Worm (Caenorhabditis elegans) whole organism, mixed stage, embryonic: ENCODE data around the gene col-147.

Experiments used
- M03D4.4 ChIP-seq: sonication (generic microtip); optimal IDR thresholded peaks from 2 replicates; lab custom pipeline; 2017; ENCODE audit warnings: mild to moderate bottlenecking, missing genetic modification characterization, missing compliant biosample characterization
- blmp-1 ChIP-seq: fragments of 150-350 bp; optimal IDR thresholded peaks from 2 replicates; lab custom pipeline; 2014; ENCODE audit warnings: missing biosample characterization, missing genetic modification characterization
- ceh-39 ChIP-seq: fragments of 150-350 bp; optimal IDR thresholded peaks from 2 replicates; lab custom pipeline; 2014; ENCODE audit warnings: missing biosample characterization, missing genetic modification characterization
- ceh-43 ChIP-seq: fragments of 200-800 bp; sonication (Bioruptor generic); optimal IDR thresholded peaks from 2 replicates; lab custom pipeline; 2018; ENCODE audit warnings: mild to moderate bottlenecking, missing genetic modification characterization, moderate library complexity, missing compliant biosample characterization
- ceh-83 ChIP-seq: fragments of 200-800 bp; sonication (Bioruptor generic); optimal IDR thresholded peaks from 2 replicates; lab custom pipeline; 2018; ENCODE audit warnings: mild to moderate bottlenecking, missing genetic modification characterization, missing compliant biosample characterization
- ces-1 ChIP-seq: fragments of 150-350 bp; optimal IDR thresholded peaks from 2 replicates; lab custom pipeline; 2014; ENCODE audit warnings: missing biosample characterization, missing genetic modification reagents, missing genetic modification characterization
- cnd-1 ChIP-seq: fragments of 200-800 bp; sonication (Bioruptor generic); optimal IDR thresholded peaks from 2 replicates; lab custom pipeline; 2018; ENCODE audit warnings: mild to moderate bottlenecking, missing genetic modification characterization, missing compliant biosample characterization
- drap-1 ChIP-seq: fragments of 200-800 bp; sonication (Bioruptor generic); optimal IDR thresholded peaks from 3 replicates; lab custom pipeline; 2018; ENCODE audit warnings: mild to moderate bottlenecking, missing genetic modification characterization, missing compliant biosample characterization
- elt-1 ChIP-seq: sonication (generic microtip); optimal IDR thresholded peaks from 2 replicates; lab custom pipeline; 2017; ENCODE audit warnings: missing genetic modification characterization, mild to moderate bottlenecking, missing compliant biosample characterization, antibody characterized with exemption, moderate library complexity, borderline replicate concordance; ENCODE audit not compliant: insufficient read depth
- elt-3 ChIP-seq: fragments of 150-350 bp; optimal IDR thresholded peaks from 2 replicates; lab custom pipeline; 2014; ENCODE audit warnings: missing biosample characterization, missing genetic modification characterization
- flh-1 ChIP-seq: fragments of 200-800 bp; sonication (Bioruptor generic); optimal IDR thresholded peaks from 2 replicates; lab custom pipeline; 2018; ENCODE audit warnings: mild to moderate bottlenecking, missing genetic modification characterization, moderate library complexity, missing compliant biosample characterization
- ham-2 ChIP-seq: fragments of 200-800 bp; sonication (Bioruptor generic); optimal IDR thresholded peaks from 2 replicates; lab custom pipeline; 2018; ENCODE audit warnings: mild to moderate bottlenecking, missing genetic modification characterization, missing compliant biosample characterization
- hlh-1 ChIP-seq: fragments of 150-350 bp; optimal IDR thresholded peaks from 2 replicates; lab custom pipeline; 2014; ENCODE audit warnings: missing biosample characterization, missing genetic modification reagents, missing genetic modification characterization
- lin-13 ChIP-seq: fragments of 150-350 bp; optimal IDR thresholded peaks from 2 replicates; lab custom pipeline; 2014; ENCODE audit warnings: missing biosample characterization, missing genetic modification characterization
- lin-32 ChIP-seq: fragments of 200-800 bp; sonication (Bioruptor generic); optimal IDR thresholded peaks from 2 replicates; lab custom pipeline; 2018; ENCODE audit warnings: mild to moderate bottlenecking, missing genetic modification characterization, missing compliant biosample characterization
- lsy-2 ChIP-seq: fragments of 150-350 bp; optimal IDR thresholded peaks from 2 replicates; lab custom pipeline; 2014; ENCODE audit warnings: missing biosample characterization, missing genetic modification characterization
- mab-5 ChIP-seq: fragments of 150-350 bp; optimal IDR thresholded peaks from 2 replicates; lab custom pipeline; 2014; ENCODE audit warnings: missing biosample characterization, missing genetic modification characterization
- mep-1 ChIP-seq: fragments of 150-350 bp; optimal IDR thresholded peaks from 2 replicates; lab custom pipeline; 2017; ENCODE audit warnings: missing biosample characterization, missing genetic modification reagents, missing genetic modification characterization, inconsistent platforms
- nhr-12 ChIP-seq: fragments of 150-350 bp; optimal IDR thresholded peaks from 2 replicates; lab custom pipeline; 2014; ENCODE audit warnings: missing biosample characterization, missing genetic modification characterization
- nhr-2 ChIP-seq: fragments of 150-350 bp; optimal IDR thresholded peaks from 2 replicates; lab custom pipeline; 2014; ENCODE audit warnings: missing biosample characterization, missing genetic modification characterization
- nhr-237 ChIP-seq: fragments of 150-350 bp; optimal IDR thresholded peaks from 2 replicates; lab custom pipeline; 2014; ENCODE audit warnings: missing biosample characterization, missing genetic modification characterization
- nhr-28 ChIP-seq: fragments of 150-350 bp; optimal IDR thresholded peaks from 2 replicates; lab custom pipeline; 2014; ENCODE audit warnings: missing biosample characterization, missing genetic modification characterization
- nhr-76 ChIP-seq: sonication (generic microtip); optimal IDR thresholded peaks from 2 replicates; lab custom pipeline; 2017; ENCODE audit warnings: missing biosample characterization, missing genetic modification characterization
- pha-4 ChIP-seq: fragments of 150-350 bp; optimal IDR thresholded peaks from 2 replicates; lab custom pipeline; 2018; ENCODE audit warnings: missing biosample characterization, missing genetic modification reagents, missing genetic modification characterization
- sem-2 ChIP-seq: fragments of 200-800 bp; sonication (Bioruptor generic); optimal IDR thresholded peaks from 2 replicates; lab custom pipeline; 2018; ENCODE audit warnings: mild to moderate bottlenecking, missing genetic modification characterization, missing compliant biosample characterization
- snpc-4 ChIP-seq: fragments of 150-350 bp; optimal IDR thresholded peaks from 2 replicates; lab custom pipeline; 2014; ENCODE audit warnings: missing biosample characterization, missing genetic modification characterization
- sptf-1 ChIP-seq: sonication (generic microtip); optimal IDR thresholded peaks from 2 replicates; lab custom pipeline; 2017; ENCODE audit warnings: mild to moderate bottlenecking, missing genetic modification characterization, moderate library complexity, missing compliant biosample characterization
- tbx-8 ChIP-seq: fragments of 200-800 bp; sonication (Bioruptor generic); optimal IDR thresholded peaks from 2 replicates; lab custom pipeline; 2018; ENCODE audit warnings: mild to moderate bottlenecking, missing genetic modification characterization, moderate library complexity, missing compliant biosample characterization
- unc-120 ChIP-seq: sonication (generic microtip); optimal IDR thresholded peaks from 2 replicates; lab custom pipeline; 2017; ENCODE audit warnings: missing genetic modification characterization, missing compliant biosample characterization; ENCODE audit not compliant: poor library complexity, severe bottlenecking
- unc-62 ChIP-seq: fragments of 150-350 bp; optimal IDR thresholded peaks from 2 replicates; lab custom pipeline; 2014; ENCODE audit warnings: missing biosample characterization, missing genetic modification reagents, missing genetic modification characterization
- ztf-11 ChIP-seq: fragments of 150-350 bp; optimal IDR thresholded peaks from 2 replicates; lab custom pipeline; 2014; ENCODE audit warnings: missing biosample characterization, missing genetic modification characterization

Gene col-147

DNA sequence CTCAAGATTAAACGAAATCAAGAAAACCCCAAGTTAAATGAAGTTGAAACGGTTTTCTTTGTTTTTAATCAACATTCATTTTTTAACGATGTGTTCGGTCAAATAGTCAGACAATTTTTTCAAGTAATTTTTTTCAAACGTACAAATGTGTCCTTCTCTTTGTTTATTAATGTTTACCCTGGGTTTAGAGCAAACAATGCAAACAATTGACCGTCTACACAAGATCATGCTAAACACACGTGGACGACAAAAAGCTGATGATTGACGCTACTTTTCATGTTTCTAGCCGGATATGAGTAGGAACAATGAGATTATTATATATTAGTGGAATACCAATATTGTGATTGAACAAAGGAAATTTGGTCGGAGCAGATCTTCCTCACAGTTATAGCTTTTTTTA, 11.7 kb downstream of the col-147 start:
- TF ChIP-seq elt-3 (tag; lab: Kevin White, UChicago) = no peak
- no peak for TF ChIP-seq flh-1 (GFP tag; lab: Kevin White, UChicago)
- TF ChIP-seq ham-2 (GFP tag; lab: Kevin White, UChicago) = no peak
- no peak for TF ChIP-seq ceh-83 (GFP tag; lab: Kevin White, UChicago)
- TF ChIP-seq lsy-2 (tag; lab: Kevin White, UChicago) = no peak
- TF ChIP-seq sem-2 (GFP tag; lab: Kevin White, UChicago) = no peak
- no peak for TF ChIP-seq ceh-43 (GFP tag; lab: Kevin White, UChicago)
- TF ChIP-seq lin-13 (tag; lab: Kevin White, UChicago) = no peak
- no peak for TF ChIP-seq nhr-28 (tag; lab: Kevin White, UChicago)
- no peak for TF ChIP-seq drap-1 (GFP tag; lab: Kevin White, UChicago)
- no peak for TF ChIP-seq pha-4 (tag; lab: Kevin White, UChicago)
- no peak for TF ChIP-seq lin-32 (GFP tag; lab: Kevin White, UChicago)
- no peak for TF ChIP-seq nhr-237 (tag; lab: Kevin White, UChicago)
- TF ChIP-seq blmp-1 = no peak
- TF ChIP-seq nhr-76 = no peak
- TF ChIP-seq unc-120 (tag; lab: Kevin White, UChicago) = no peak
- no peak for TF ChIP-seq snpc-4

DNA sequence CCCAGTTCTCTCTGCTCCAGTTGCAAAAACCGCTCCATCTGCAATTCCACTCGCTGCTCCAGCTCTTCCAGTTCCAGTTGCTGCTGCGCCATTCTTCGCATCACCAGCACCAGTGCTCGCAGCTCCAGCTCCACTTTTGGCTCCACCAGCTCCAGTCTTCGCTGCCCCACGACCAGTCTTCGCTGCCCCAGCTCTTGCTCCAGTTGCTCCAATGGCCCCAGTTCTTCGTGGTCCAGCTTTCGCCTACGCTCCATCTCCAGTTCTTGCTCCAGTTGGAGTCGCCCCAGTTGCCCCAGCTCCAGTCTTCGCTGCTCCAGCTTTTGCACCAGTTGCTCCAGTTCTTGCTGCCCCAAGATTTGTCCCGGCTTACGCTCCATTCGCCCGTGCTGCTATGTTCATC, 12.7 kb downstream of the col-147 start:
- TF ChIP-seq ceh-83 (GFP tag; lab: Kevin White, UChicago) (peak; percentile 0), elt-1 (no peak)

DNA sequence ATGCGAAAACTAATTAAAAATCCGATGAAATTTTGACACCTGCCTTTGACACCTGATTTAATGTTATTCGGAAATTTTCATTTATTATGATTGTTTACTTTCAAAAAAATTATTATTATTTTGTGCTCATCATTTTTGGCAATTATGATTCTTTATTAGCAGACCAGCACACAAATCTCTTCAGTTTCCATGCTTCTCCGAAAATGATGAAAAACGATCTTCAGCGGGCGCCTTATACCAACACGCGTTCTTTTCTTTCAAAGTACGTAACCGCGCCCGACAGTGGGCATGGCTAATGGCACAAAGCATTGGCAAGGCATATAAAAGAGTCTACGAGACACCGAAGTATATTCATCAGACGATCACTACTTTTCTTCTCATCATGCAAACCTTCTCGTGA, 13.3 kb downstream of the col-147 start, which contains the start of gene idpc-6:
Gene idpc-6, plus strand, starts transcription at position 301 of the 400 bp plus-strand sequence.
- no peak for TF ChIP-seq cnd-1 (tag; lab: Kevin White, UChicago)
- TF ChIP-seq unc-62 (GFP tag; lab: Kevin White, UChicago) = no peak
- no peak for TF ChIP-seq ham-2 (GFP tag; lab: Kevin White, UChicago)
- no peak for TF ChIP-seq sem-2 (GFP tag; lab: Kevin White, UChicago)
- TF ChIP-seq nhr-28 (tag; lab: Kevin White, UChicago) = no peak
- TF ChIP-seq lsy-2 (tag; lab: Kevin White, UChicago) = no peak
- TF ChIP-seq nhr-237 (tag; lab: Kevin White, UChicago) = no peak
- TF ChIP-seq mab-5 (tag; lab: Kevin White, UChicago) = no peak
- no peak for TF ChIP-seq lin-32 (GFP tag; lab: Kevin White, UChicago)
- no peak for TF ChIP-seq ceh-43 (GFP tag; lab: Kevin White, UChicago)
- no peak for TF ChIP-seq nhr-2

DNA sequence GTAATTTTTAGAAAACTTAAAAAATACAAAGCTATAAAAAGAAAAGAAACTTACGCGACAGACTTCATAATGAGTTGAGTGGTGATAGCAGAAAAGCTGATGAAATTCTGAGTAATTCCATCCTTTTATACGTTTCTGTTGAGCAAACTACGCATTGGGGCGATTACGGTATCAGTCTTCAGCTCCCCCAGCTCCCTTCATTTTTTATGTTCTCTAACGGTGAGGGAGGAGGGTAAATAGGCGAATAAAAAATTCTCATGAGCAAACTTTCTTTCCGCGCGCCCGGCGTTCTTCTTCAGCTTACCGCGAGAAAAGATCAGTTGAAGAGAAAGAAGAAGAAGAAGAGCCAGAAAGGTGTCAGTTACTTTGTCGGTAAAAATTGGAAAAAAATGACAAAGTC, 14.2 kb downstream of the col-147 start, which contains the start of gene idpc-7:
Gene idpc-7, minus strand, starts transcription at position 101 of the 400 bp plus-strand sequence.
- no peak for TF ChIP-seq nhr-12 (tag; lab: Kevin White, UChicago)
- TF ChIP-seq nhr-76 = no peak
- no peak for TF ChIP-seq M03D4.4 (tag; lab: Kevin White, UChicago)
- no peak for TF ChIP-seq hlh-1
- TF ChIP-seq lsy-2 (tag; lab: Kevin White, UChicago) = no peak
- TF ChIP-seq ceh-39 (tag; lab: Kevin White, UChicago) = no peak
- TF ChIP-seq drap-1 (GFP tag; lab: Kevin White, UChicago) = no peak
- no peak for TF ChIP-seq tbx-8 (GFP tag; lab: Kevin White, UChicago)
- no peak for TF ChIP-seq ceh-43 (GFP tag; lab: Kevin White, UChicago)
- no peak for TF ChIP-seq mab-5 (tag; lab: Kevin White, UChicago)
- TF ChIP-seq nhr-2 = no peak
- TF ChIP-seq sptf-1 = no peak
- no peak for TF ChIP-seq sem-2 (GFP tag; lab: Kevin White, UChicago)
- no peak for TF ChIP-seq ztf-11
- TF ChIP-seq cnd-1 (tag; lab: Kevin White, UChicago) = no peak
- no peak for TF ChIP-seq mep-1

DNA sequence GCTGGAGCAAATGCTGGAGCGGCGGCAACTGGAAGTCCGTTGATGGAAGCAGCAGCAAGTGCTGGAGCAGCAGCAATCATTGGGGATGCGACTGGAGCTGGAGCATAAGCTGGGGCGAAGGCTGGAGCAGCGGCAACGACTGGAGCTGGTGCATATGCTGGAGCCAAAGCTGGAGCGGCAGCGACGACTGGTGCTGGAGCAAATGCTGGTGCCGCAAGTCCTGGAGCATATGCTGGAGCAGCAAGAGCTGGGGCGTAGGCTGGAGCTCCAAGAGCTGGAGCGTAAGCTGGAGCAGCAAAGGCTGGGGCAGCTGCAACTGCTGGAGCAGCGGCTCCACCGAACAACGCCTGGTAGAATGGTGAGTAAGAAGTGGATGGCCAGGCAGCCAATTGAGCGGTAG, 14.7 kb downstream of the col-147 start:
- TF ChIP-seq nhr-12 (tag; lab: Kevin White, UChicago) = no peak
- TF ChIP-seq ceh-83 (GFP tag; lab: Kevin White, UChicago) = no peak
- TF ChIP-seq M03D4.4 (tag; lab: Kevin White, UChicago) = no peak
- TF ChIP-seq ces-1 = no peak
- TF ChIP-seq mep-1 = no peak
- no peak for TF ChIP-seq tbx-8 (GFP tag; lab: Kevin White, UChicago)
- no peak for TF ChIP-seq ztf-11
- TF ChIP-seq hlh-1 = no peak
- no peak for TF ChIP-seq nhr-2
- no peak for TF ChIP-seq sptf-1
- no peak for TF ChIP-seq nhr-237 (tag; lab: Kevin White, UChicago)
- TF ChIP-seq ceh-39 (tag; lab: Kevin White, UChicago) = no peak
- TF ChIP-seq lin-32 (GFP tag; lab: Kevin White, UChicago) = no peak
- TF ChIP-seq flh-1 (GFP tag; lab: Kevin White, UChicago) = no peak
- no peak for TF ChIP-seq ceh-43 (GFP tag; lab: Kevin White, UChicago)
